Worm (Caenorhabditis elegans) whole organism, early embryonic: Measurements from ENCODE around the gene rpc-1.

Source experiments
- B0310.2 ChIP-seq: sonication (generic microtip); optimal IDR thresholded peaks from 2 replicates; lab custom pipeline; 2016; ENCODE audit warnings: mild to moderate bottlenecking, missing genetic modification characterization, missing compliant biosample characterization
- F13C5.2 ChIP-seq: sonication (generic microtip); optimal IDR thresholded peaks from 2 replicates; lab custom pipeline; 2017; ENCODE audit warnings: mild to moderate bottlenecking, missing genetic modification characterization, inconsistent platforms, missing compliant biosample characterization
- aly-1 ChIP-seq: sonication (generic microtip); optimal IDR thresholded peaks from 2 replicates; lab custom pipeline; 2016; ENCODE audit warnings: missing genetic modification characterization, missing compliant biosample characterization
- ama-1 ChIP-seq: fragments of 150-350 bp; optimal IDR thresholded peaks from 2 replicates; lab custom pipeline; 2014
- ceh-13 ChIP-seq: fragments of 200-800 bp; sonication (Bioruptor generic); optimal IDR thresholded peaks from 2 replicates; lab custom pipeline; 2018; ENCODE audit warnings: mild to moderate bottlenecking, missing genetic modification characterization, missing compliant biosample characterization
- ceh-36 ChIP-seq: sonication (generic microtip); optimal IDR thresholded peaks from 2 replicates; lab custom pipeline; 2016; ENCODE audit warnings: missing genetic modification characterization, inconsistent platforms, missing compliant biosample characterization
- ets-7 ChIP-seq: sonication (generic microtip); optimal IDR thresholded peaks from 2 replicates; lab custom pipeline; 2016; ENCODE audit warnings: missing genotype, missing genetic modification characterization, missing compliant biosample characterization
- flt-1 ChIP-seq: fragments of 200-800 bp; sonication (Bioruptor generic); IDR thresholded peaks from 2 replicates; pipeline ENCODE4 v1.3.6; 2022; ENCODE audit warnings: missing genetic modification characterization, missing compliant biosample characterization
- hmbx-1 ChIP-seq: sonication (generic microtip); optimal IDR thresholded peaks from 2 replicates; lab custom pipeline; 2016; ENCODE audit warnings: mild to moderate bottlenecking, missing genetic modification characterization, missing compliant biosample characterization
- hmg-4 ChIP-seq: fragments of 200-800 bp; sonication (Bioruptor generic); optimal IDR thresholded peaks from 2 replicates; lab custom pipeline; 2018; ENCODE audit warnings: mild to moderate bottlenecking, missing genetic modification characterization, missing compliant biosample characterization
- hnd-1 ChIP-seq: sonication (generic microtip); optimal IDR thresholded peaks from 2 replicates; lab custom pipeline; 2016; ENCODE audit warnings: missing genetic modification characterization, missing compliant biosample characterization
- pes-1 ChIP-seq: fragments of 200-800 bp; sonication (Bioruptor generic); IDR thresholded peaks from 2 replicates; pipeline ENCODE4 v1.3.6; 2022; ENCODE audit warnings: missing genetic modification reagents, missing genetic modification characterization, missing compliant biosample characterization
- scrt-1 ChIP-seq: fragments of 200-800 bp; sonication (Bioruptor generic); IDR thresholded peaks from 2 replicates; pipeline ENCODE4 v1.3.6; 2022; ENCODE audit warnings: missing genetic modification characterization, missing compliant biosample characterization
- sea-1 ChIP-seq: fragments of 200-800 bp; sonication (Bioruptor generic); conservative IDR thresholded peaks from 2 replicates; pipeline ENCODE4 v1.3.6; 2022; ENCODE audit warnings: missing genetic modification characterization, missing compliant biosample characterization
- tbx-11 ChIP-seq: fragments of 200-800 bp; sonication (Bioruptor generic); IDR thresholded peaks from 2 replicates; pipeline ENCODE4 v1.3.6; 2022; ENCODE audit warnings: missing genetic modification characterization, missing compliant biosample characterization
- tbx-37 ChIP-seq: fragments of 200-800 bp; sonication (Bioruptor generic); conservative IDR thresholded peaks from 2 replicates; pipeline ENCODE4 v1.3.6; 2022; ENCODE audit warnings: missing genetic modification reagents, missing genetic modification characterization, missing compliant biosample characterization
- tra-4 ChIP-seq: sonication (generic microtip); optimal IDR thresholded peaks from 2 replicates; lab custom pipeline; 2017; ENCODE audit warnings: missing genetic modification characterization, missing compliant biosample characterization

Gene rpc-1

DNA sequence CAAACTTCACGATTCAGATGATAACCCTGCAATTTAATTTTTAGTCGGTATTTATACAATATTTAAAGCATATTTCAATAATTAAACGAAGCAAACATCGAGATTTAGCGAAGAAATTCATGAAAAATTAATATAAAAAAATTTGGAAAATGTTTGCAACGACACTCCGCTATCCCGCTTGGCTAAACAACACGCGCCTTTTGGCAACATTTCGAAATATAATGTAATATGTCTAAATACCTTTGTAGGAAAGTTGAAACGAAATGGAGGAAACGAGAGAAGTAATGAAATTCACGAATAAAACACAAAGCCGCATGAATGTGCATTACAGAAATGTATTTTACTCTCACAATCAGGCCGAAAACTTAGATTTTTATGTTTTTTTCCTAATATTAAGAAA lies at the start of gene rpc-1:
Gene rpc-1 (minus strand): TSS at position 26 of the 400 bp plus-strand sequence.
- no peak for TF ChIP-seq B0310.2 (tag; lab: Kevin White, UChicago)
- TF ChIP-seq flt-1 (GFP tag; lab: Robert Waterston, UW): no peak
- no peak for TF ChIP-seq tra-4 (tag; lab: Kevin White, UChicago)
- TF ChIP-seq hnd-1: no peak
- no peak for TF ChIP-seq tbx-11
- TF ChIP-seq F13C5.2 (tag; lab: Kevin White, UChicago): peak; percentile 3
- TF ChIP-seq ceh-36: no peak
- TF ChIP-seq pes-1 (GFP tag; lab: Robert Waterston, UW): no peak

ce11 chrIV:7212769-7213168 lies 47.2 kb upstream of the rpc-1 start:
- TF ChIP-seq B0310.2 (tag; lab: Kevin White, UChicago) (no peak), flt-1 (GFP tag; lab: Robert Waterston, UW) (no peak), tra-4 (tag; lab: Kevin White, UChicago) (no peak), hmg-4 (GFP tag; lab: Kevin White, UChicago) (no peak), ets-7 (tag; lab: Kevin White, UChicago) (no peak)

DNA sequence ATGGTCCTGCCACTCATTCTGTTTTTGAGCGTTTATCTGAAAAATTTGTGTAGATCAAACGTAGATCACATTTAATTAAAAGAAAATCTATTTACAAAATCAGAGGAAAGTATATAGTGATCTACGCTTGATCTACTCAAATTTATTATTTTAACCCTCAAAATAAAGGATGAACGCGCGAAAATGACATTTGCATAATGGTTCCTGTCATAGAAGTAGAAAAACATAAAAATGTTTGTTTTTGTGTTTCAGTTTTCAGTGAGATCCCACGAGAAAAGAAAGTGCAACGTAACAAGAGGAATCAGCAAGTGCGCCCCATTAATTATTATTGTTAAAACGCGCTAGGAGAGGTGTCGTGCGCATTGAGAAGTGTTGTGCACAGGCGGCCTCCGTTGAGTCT lies 45.8 kb upstream of the rpc-1 start:
- TF ChIP-seq ceh-13 (GFP tag; lab: Kevin White, UChicago) (no peak), ceh-36 (no peak), tra-4 (tag; lab: Kevin White, UChicago) (no peak), sea-1 (GFP tag; lab: Robert Waterston, UW) (no peak), ets-7 (tag; lab: Kevin White, UChicago) (no peak), scrt-1 (GFP tag; lab: Robert Waterston, UW) (no peak), F13C5.2 (tag; lab: Kevin White, UChicago) (no peak), pes-1 (GFP tag; lab: Robert Waterston, UW) (no peak), ama-1 (no peak), hnd-1 (no peak), aly-1 (tag; lab: Kevin White, UChicago) (no peak), hmbx-1 (tag; lab: Kevin White, UChicago) (no peak), hmg-4 (GFP tag; lab: Kevin White, UChicago) (no peak), tbx-11 (no peak), B0310.2 (tag; lab: Kevin White, UChicago) (no peak), tbx-37 (GFP tag; lab: Robert Waterston, UW) (no peak), flt-1 (GFP tag; lab: Robert Waterston, UW) (no peak)

ce11 chrIV:7208961-7209360 lies 43.4 kb upstream of the rpc-1 start:
- TF ChIP-seq ama-1: no peak
- no peak for TF ChIP-seq sea-1 (GFP tag; lab: Robert Waterston, UW)
- TF ChIP-seq tbx-37 (GFP tag; lab: Robert Waterston, UW): no peak
- TF ChIP-seq hnd-1: no peak
- TF ChIP-seq hmbx-1 (tag; lab: Kevin White, UChicago): no peak
- TF ChIP-seq tra-4 (tag; lab: Kevin White, UChicago): no peak
- TF ChIP-seq hmg-4 (GFP tag; lab: Kevin White, UChicago): no peak
- no peak for TF ChIP-seq flt-1 (GFP tag; lab: Robert Waterston, UW)
- no peak for TF ChIP-seq tbx-11
- no peak for TF ChIP-seq ceh-13 (GFP tag; lab: Kevin White, UChicago)
- TF ChIP-seq ets-7 (tag; lab: Kevin White, UChicago): no peak

DNA sequence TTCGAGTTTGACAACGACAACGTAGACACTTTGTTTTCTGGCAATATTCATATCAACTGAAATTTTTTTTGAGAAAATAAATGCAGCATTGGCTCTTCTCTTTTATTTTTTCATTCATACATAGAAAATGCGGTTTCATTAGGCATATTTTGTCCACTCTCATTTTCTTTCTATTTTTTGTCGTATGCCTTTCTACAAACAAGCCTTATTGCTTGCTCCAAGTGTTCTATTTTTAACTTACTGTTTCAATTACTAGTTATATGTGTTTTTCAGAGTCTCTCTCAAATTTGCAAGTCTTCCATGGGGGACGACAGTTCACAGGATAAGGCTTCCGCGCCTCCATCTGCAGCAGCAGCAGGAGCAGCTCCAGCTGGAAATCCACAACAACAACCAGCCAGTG lies 40.4 kb upstream of the rpc-1 start, which contains the start of gene kcc-1:
Gene kcc-1 (plus strand): TSS at position 301 of the 400 bp plus-strand sequence.
- no peak for TF ChIP-seq sea-1 (GFP tag; lab: Robert Waterston, UW)
- no peak for TF ChIP-seq ceh-36
- no peak for TF ChIP-seq F13C5.2 (tag; lab: Kevin White, UChicago)
- TF ChIP-seq flt-1 (GFP tag; lab: Robert Waterston, UW): no peak
- no peak for TF ChIP-seq scrt-1 (GFP tag; lab: Robert Waterston, UW)
- TF ChIP-seq tbx-37 (GFP tag; lab: Robert Waterston, UW): no peak
- no peak for TF ChIP-seq ama-1
- no peak for TF ChIP-seq hnd-1
- no peak for TF ChIP-seq pes-1 (GFP tag; lab: Robert Waterston, UW)

ce11 chrIV:7203696-7204095 lies 38.1 kb upstream of the rpc-1 start, which contains the start of gene R13A1.3:
Gene R13A1.3 (plus strand): TSS chrIV:7203996.
- TF ChIP-seq hmg-4 (GFP tag; lab: Kevin White, UChicago) (no peak), flt-1 (GFP tag; lab: Robert Waterston, UW) (no peak), sea-1 (GFP tag; lab: Robert Waterston, UW) (no peak), pes-1 (GFP tag; lab: Robert Waterston, UW) (no peak), tbx-37 (GFP tag; lab: Robert Waterston, UW) (no peak), ceh-36 (no peak), aly-1 (tag; lab: Kevin White, UChicago) (no peak), ama-1 (no peak), ets-7 (tag; lab: Kevin White, UChicago) (no peak), tbx-11 (no peak), F13C5.2 (tag; lab: Kevin White, UChicago) (no peak), ceh-13 (GFP tag; lab: Kevin White, UChicago) (no peak), scrt-1 (GFP tag; lab: Robert Waterston, UW) (no peak), B0310.2 (tag; lab: Kevin White, UChicago) (no peak)

- TF ChIP-seq tbx-11 (no peak), pes-1 (GFP tag; lab: Robert Waterston, UW) (no peak), hmg-4 (GFP tag; lab: Kevin White, UChicago) (no peak), flt-1 (GFP tag; lab: Robert Waterston, UW) (no peak), ama-1 (no peak), tra-4 (tag; lab: Kevin White, UChicago) (no peak), ceh-13 (GFP tag; lab: Kevin White, UChicago) (no peak), hnd-1 (no peak), tbx-37 (GFP tag; lab: Robert Waterston, UW) (no peak), B0310.2 (tag; lab: Kevin White, UChicago) (no peak), ceh-36 (no peak), F13C5.2 (tag; lab: Kevin White, UChicago) (no peak), aly-1 (tag; lab: Kevin White, UChicago) (no peak), scrt-1 (GFP tag; lab: Robert Waterston, UW) (no peak), sea-1 (GFP tag; lab: Robert Waterston, UW) (no peak), hmbx-1 (tag; lab: Kevin White, UChicago) (no peak), ets-7 (tag; lab: Kevin White, UChicago) (no peak)
Observed at ce11 chrIV:7196853-7197252, 31.3 kb upstream of the rpc-1 start, which contains the start of gene unc-8. Gene unc-8 (plus strand): TSS chrIV:7197153.
